Fruit fly (Drosophila melanogaster): ENCODE measurements around the gene CG31674.

dm6 chr2L:20831060-20831459, at the start of gene CG31674:
- TF ChIP-seq Crg-1 (GFP tag; optimal IDR thresholded peaks at IDR 0.05): no peak
- TF ChIP-seq CG5204 (GFP tag; optimal IDR thresholded peaks at IDR 0.05): no peak
- no peak for TF ChIP-seq CG11617 (GFP tag; optimal IDR thresholded peaks at IDR 0.05)
- TF ChIP-seq toe (GFP tag; optimal IDR thresholded peaks at IDR 0.05): no peak

Measured in whole organism, adult.